Fruit fly (Drosophila melanogaster) whole organism, embryonic: ENCODE data around the gene CG13053.

Source experiments
- CG6765 ChIP-seq: fragments of 200-800 bp; sonication (Bioruptor generic); optimal IDR thresholded peaks from 3 replicates; lab custom pipeline; 2017; ENCODE audit warnings: missing biosample characterization, mild to moderate bottlenecking, missing genetic modification characterization
- HLH4C ChIP-seq: fragments of 200-800 bp; sonication (Bioruptor generic); IDR thresholded peaks from 3 replicates; pipeline ENCODE4 v1.3.6; 2022; ENCODE audit warnings: missing biosample characterization, missing genetic modification characterization; ENCODE audit not compliant: partially characterized antibody
- Hr3 ChIP-seq: fragments of 200-800 bp; sonication (Bioruptor generic); optimal IDR thresholded peaks from 3 replicates; lab custom pipeline; 2016; ENCODE audit warnings: missing biosample characterization, missing genetic modification characterization
- MTF-1 ChIP-seq: fragments of 200-800 bp; sonication (Bioruptor generic); optimal IDR thresholded peaks from 2 replicates; lab custom pipeline; 2018; ENCODE audit warnings: missing biosample characterization, mild to moderate bottlenecking, missing genetic modification characterization, borderline replicate concordance
- bab2 ChIP-seq: fragments of 200-800 bp; sonication (Bioruptor generic); optimal IDR thresholded peaks from 2 replicates; lab custom pipeline; 2016; ENCODE audit warnings: missing biosample characterization, missing genetic modification characterization
- luna ChIP-seq: fragments of 200-800 bp; sonication (Bioruptor generic); optimal IDR thresholded peaks from 2 replicates; lab custom pipeline; 2016; ENCODE audit warnings: missing biosample characterization, missing genetic modification characterization
- nom ChIP-seq: fragments of 200-800 bp; sonication (Bioruptor generic); optimal IDR thresholded peaks from 2 replicates; lab custom pipeline; 2017; ENCODE audit warnings: missing biosample characterization, missing genetic modification characterization, mild to moderate bottlenecking, moderate library complexity, missing genetic modification reagents
- sna ChIP-seq: fragments of 200-800 bp; sonication (Bioruptor generic); IDR thresholded peaks from 2 replicates; pipeline ENCODE4 v1.3.6; 2022; ENCODE audit warnings: missing biosample characterization, missing genetic modification characterization; ENCODE audit not compliant: partially characterized antibody
- usp ChIP-seq: fragments of >200 bp; optimal IDR thresholded peaks from 2 replicates; lab custom pipeline; 2017; ENCODE audit warnings: missing biosample characterization, missing genetic modification characterization
- zf30C ChIP-seq: fragments of 200-800 bp; sonication (Bioruptor generic); optimal IDR thresholded peaks from 3 replicates; lab custom pipeline; 2018; ENCODE audit warnings: missing biosample characterization, mild to moderate bottlenecking, missing genetic modification characterization

- TF ChIP-seq usp (GFP tag; lab: Kevin White, UChicago): no peak
- no peak for TF ChIP-seq luna (GFP tag; lab: Kevin White, UChicago)
- no peak for TF ChIP-seq sna (GFP tag; lab: Robert Waterston, UW)
- no peak for TF ChIP-seq nom (GFP tag; lab: Kevin White, UChicago)
- no peak for TF ChIP-seq MTF-1 (GFP tag; lab: Kevin White, UChicago)
- no peak for TF ChIP-seq Hr3 (GFP tag; lab: Kevin White, UChicago)
- no peak for TF ChIP-seq zf30C (GFP tag; lab: Kevin White, UChicago)
- no peak for TF ChIP-seq CG6765 (GFP tag; lab: Kevin White, UChicago)
- TF ChIP-seq bab2 (GFP tag; lab: Kevin White, UChicago): no peak
- no peak for TF ChIP-seq HLH4C (GFP tag; lab: Robert Waterston, UW)
Measured at dm6 chr3L:16211936-16212287, 47.6 kb downstream of the CG13053 start.
